Fruit fly (Drosophila melanogaster) whole organism, embryonic: ENCODE data around the gene Inx7.

ENCODE experiments used
- Antp ChIP-seq: fragments of 200-800 bp; sonication (Bioruptor generic); optimal IDR thresholded peaks from 3 replicates; lab custom pipeline; 2016; ENCODE audit warnings: missing biosample characterization, missing genetic modification characterization
- Bdp1 ChIP-seq: fragments of 200-800 bp; sonication (Bioruptor generic); optimal IDR thresholded peaks from 3 replicates; lab custom pipeline; 2016; ENCODE audit warnings: missing biosample characterization, missing genetic modification characterization
- Bgb ChIP-seq: fragments of 200-800 bp; sonication (Bioruptor generic); IDR thresholded peaks from 2 replicates; pipeline ENCODE4 v1.3.6; 2022; ENCODE audit warnings: missing biosample characterization, missing genetic modification characterization; ENCODE audit not compliant: partially characterized antibody
- CG1024 ChIP-seq: fragments of 200-800 bp; sonication (Bioruptor generic); IDR thresholded peaks from 2 replicates; pipeline ENCODE4 v1.3.6; 2022; ENCODE audit warnings: missing biosample characterization, missing genetic modification characterization
- CG11504 ChIP-seq: fragments of 200-800 bp; sonication (Bioruptor generic); optimal IDR thresholded peaks from 3 replicates; lab custom pipeline; 2019; ENCODE audit warnings: missing biosample characterization, mild to moderate bottlenecking, missing genetic modification characterization, moderate library complexity
- CG11560 ChIP-seq: fragments of 200-800 bp; sonication (Bioruptor generic); IDR thresholded peaks from 3 replicates; pipeline ENCODE4 v1.3.6; 2022; ENCODE audit warnings: missing biosample characterization, missing genetic modification characterization
- CG12104 ChIP-seq: fragments of 200-800 bp; sonication (Bioruptor generic); optimal IDR thresholded peaks from 3 replicates; lab custom pipeline; 2016; ENCODE audit warnings: missing biosample characterization, missing genetic modification characterization
- CG12299 ChIP-seq: fragments of 200-800 bp; sonication (Bioruptor generic); optimal IDR thresholded peaks from 2 replicates; lab custom pipeline; 2018; ENCODE audit warnings: missing biosample characterization, mild to moderate bottlenecking, missing genetic modification characterization
- CG14965 ChIP-seq: fragments of 200-800 bp; sonication (Bioruptor generic); optimal IDR thresholded peaks from 2 replicates; lab custom pipeline; 2016; ENCODE audit warnings: missing biosample characterization, missing genetic modification characterization, borderline replicate concordance
- CG1647 ChIP-seq: fragments of 200-800 bp; sonication (Bioruptor generic); optimal IDR thresholded peaks from 3 replicates; lab custom pipeline; 2016; ENCODE audit warnings: missing biosample characterization, missing genetic modification characterization
- CG16815 ChIP-seq: fragments of 200-800 bp; sonication (Bioruptor generic); optimal IDR thresholded peaks from 3 replicates; lab custom pipeline; 2017; ENCODE audit warnings: missing biosample characterization, mild to moderate bottlenecking, missing genetic modification characterization
- CG17829 ChIP-seq: fragments of 200-800 bp; optimal IDR thresholded peaks from 2 replicates; lab custom pipeline; 2019; ENCODE audit warnings: missing biosample characterization, mild to moderate bottlenecking, missing genetic modification characterization, moderate library complexity
- CG2120 ChIP-seq: fragments of 200-800 bp; sonication (Bioruptor generic); optimal IDR thresholded peaks from 3 replicates; lab custom pipeline; 2016; ENCODE audit warnings: missing biosample characterization, missing genetic modification characterization
- CG32532 ChIP-seq: fragments of 200-800 bp; sonication (Bioruptor generic); IDR thresholded peaks from 2 replicates; pipeline ENCODE4 v1.3.6; 2022; ENCODE audit warnings: missing biosample characterization, missing genetic modification characterization
- CG43689 ChIP-seq: fragments of 200-800 bp; sonication (Bioruptor generic); IDR thresholded peaks from 2 replicates; pipeline ENCODE4 v1.3.6; 2022; ENCODE audit warnings: missing biosample characterization, missing genetic modification characterization
- CG4854 ChIP-seq: fragments of 200-800 bp; sonication (Bioruptor generic); optimal IDR thresholded peaks from 2 replicates; lab custom pipeline; 2016; ENCODE audit warnings: missing biosample characterization, missing genetic modification characterization, inconsistent platforms
- CG6654 ChIP-seq: fragments of 200-800 bp; sonication (Bioruptor generic); optimal IDR thresholded peaks from 2 replicates; lab custom pipeline; 2017; ENCODE audit warnings: missing biosample characterization, mild to moderate bottlenecking, missing genetic modification characterization
- CG8281 ChIP-seq: fragments of 200-800 bp; sonication (Bioruptor generic); optimal IDR thresholded peaks from 2 replicates; lab custom pipeline; 2018; ENCODE audit warnings: missing biosample characterization, mild to moderate bottlenecking, missing genetic modification characterization, moderate library complexity
- CG8290 ChIP-seq, 3 experiments: fragments of 200-800 bp; sonication (Bioruptor generic); optimal IDR thresholded peaks; 2 replicates each; lab custom pipeline; 2016 to 2019; ENCODE audit warnings: missing biosample characterization in 3 of 3, missing genetic modification characterization in 3 of 3, mild to moderate bottlenecking in 2 of 3, moderate library complexity in 1 of 3
- Camta ChIP-seq: fragments of 200-800 bp; sonication (Bioruptor generic); optimal IDR thresholded peaks from 2 replicates; lab custom pipeline; 2016; ENCODE audit warnings: missing biosample characterization, missing genetic modification characterization
- Dad ChIP-seq: fragments of 200-800 bp; sonication (Bioruptor generic); optimal IDR thresholded peaks from 3 replicates; lab custom pipeline; 2016; ENCODE audit warnings: missing biosample characterization, missing genetic modification characterization
- Dbx ChIP-seq: fragments of 200-800 bp; sonication (Bioruptor generic); IDR thresholded peaks from 3 replicates; pipeline ENCODE4 v1.3.6; 2022; ENCODE audit warnings: missing biosample characterization, missing genetic modification characterization
- Deaf1 ChIP-seq: fragments of 200-800 bp; optimal IDR thresholded peaks from 3 replicates; lab custom pipeline; 2019; ENCODE audit warnings: missing biosample characterization, mild to moderate bottlenecking, missing genetic modification characterization, moderate library complexity
- E2f2 ChIP-seq: fragments of 200-800 bp; sonication (Bioruptor generic); IDR thresholded peaks from 2 replicates; pipeline ENCODE4 v1.3.6; 2022; ENCODE audit warnings: missing biosample characterization, missing genetic modification characterization
- Fer1 ChIP-seq: fragments of 200-800 bp; sonication (Bioruptor generic); optimal IDR thresholded peaks from 2 replicates; lab custom pipeline; 2017; ENCODE audit warnings: missing biosample characterization, mild to moderate bottlenecking, missing genetic modification characterization
- Fer2 ChIP-seq: fragments of 200-800 bp; sonication (Bioruptor generic); optimal IDR thresholded peaks from 2 replicates; lab custom pipeline; 2018; ENCODE audit warnings: missing biosample characterization, mild to moderate bottlenecking, missing genetic modification characterization, moderate library complexity
- H15 ChIP-seq: fragments of 200-800 bp; sonication (Bioruptor generic); IDR thresholded peaks from 3 replicates; pipeline ENCODE4 v1.3.6; 2022; ENCODE audit warnings: missing biosample characterization, missing genetic modification characterization
- Hr78 ChIP-seq, 2 experiments: fragments of 200-800 bp in 1 of 2; fragments of >200 bp in 1 of 2; sonication (Bioruptor generic) in 1 of 2; optimal IDR thresholded peaks; 2 replicates each; lab custom pipeline; 2017 to 2019; ENCODE audit warnings: missing biosample characterization in 2 of 2, missing genetic modification characterization in 2 of 2, mild to moderate bottlenecking in 1 of 2, moderate library complexity in 1 of 2
- Kr ChIP-seq: fragments of 200-800 bp; sonication (Bioruptor generic); optimal IDR thresholded peaks from 2 replicates; lab custom pipeline; 2017; ENCODE audit warnings: missing biosample characterization, mild to moderate bottlenecking, missing genetic modification characterization
- Ptx1 ChIP-seq: fragments of 200-800 bp; sonication (Bioruptor generic); IDR thresholded peaks from 2 replicates; pipeline ENCODE4 v1.3.6; 2022; ENCODE audit warnings: missing biosample characterization, missing genetic modification characterization
- Rx ChIP-seq: fragments of 200-800 bp; sonication (Bioruptor generic); IDR thresholded peaks from 2 replicates; pipeline ENCODE4 v1.3.6; 2022; ENCODE audit warnings: missing biosample characterization, missing genetic modification characterization
- Sin3A ChIP-seq: fragments of >200 bp; optimal IDR thresholded peaks from 2 replicates; lab custom pipeline; 2018
- az2 ChIP-seq: fragments of 200-800 bp; sonication (Bioruptor generic); optimal IDR thresholded peaks from 3 replicates; lab custom pipeline; 2016; ENCODE audit warnings: missing biosample characterization, missing genetic modification characterization
- bigmax ChIP-seq: fragments of 200-800 bp; sonication (Bioruptor generic); optimal IDR thresholded peaks from 2 replicates; lab custom pipeline; 2018; ENCODE audit warnings: missing biosample characterization, mild to moderate bottlenecking, missing genetic modification characterization
- btn ChIP-seq: fragments of 200-800 bp; sonication (Bioruptor generic); optimal IDR thresholded peaks from 2 replicates; lab custom pipeline; 2016; ENCODE audit warnings: missing biosample characterization, missing genetic modification characterization
- cg ChIP-seq: fragments of 200-800 bp; sonication (Bioruptor generic); optimal IDR thresholded peaks from 3 replicates; lab custom pipeline; 2019; ENCODE audit warnings: missing biosample characterization, mild to moderate bottlenecking, missing genetic modification characterization, moderate library complexity
- chm ChIP-seq: fragments of 200-800 bp; sonication (Bioruptor generic); IDR thresholded peaks from 2 replicates; pipeline ENCODE4 v1.3.6; 2022; ENCODE audit warnings: missing biosample characterization, missing genetic modification characterization
- dpn ChIP-seq, 2 experiments: fragments of 200-800 bp; sonication (Bioruptor generic); optimal IDR thresholded peaks; 3 replicates each; lab custom pipeline; 2016; ENCODE audit warnings: missing biosample characterization in 2 of 2, missing genetic modification characterization in 2 of 2
- dysf ChIP-seq: fragments of 200-800 bp; sonication (Bioruptor generic); IDR thresholded peaks from 3 replicates; pipeline ENCODE4 v1.3.6; 2022; ENCODE audit warnings: missing biosample characterization, missing genetic modification characterization
- eyg ChIP-seq: fragments of 200-800 bp; sonication (Bioruptor generic); optimal IDR thresholded peaks from 3 replicates; lab custom pipeline; 2016; ENCODE audit warnings: missing biosample characterization, missing genetic modification characterization
- jing ChIP-seq: fragments of 200-800 bp; sonication (Bioruptor generic); optimal IDR thresholded peaks from 2 replicates; lab custom pipeline; 2018; ENCODE audit warnings: missing biosample characterization, mild to moderate bottlenecking, missing genetic modification characterization
- ken ChIP-seq: fragments of 200-800 bp; sonication (Bioruptor generic); IDR thresholded peaks from 3 replicates; pipeline ENCODE4 v1.3.6; 2022; ENCODE audit warnings: missing biosample characterization, missing genetic modification characterization
- mirr ChIP-seq: fragments of 200-800 bp; sonication (Bioruptor generic); optimal IDR thresholded peaks from 3 replicates; lab custom pipeline; 2018; ENCODE audit warnings: missing biosample characterization, mild to moderate bottlenecking, missing genetic modification characterization
- otp ChIP-seq: fragments of 200-800 bp; sonication (Bioruptor generic); IDR thresholded peaks from 3 replicates; pipeline ENCODE4, ENCODE4 v1.3.6; 2022; ENCODE audit warnings: missing biosample characterization, missing genetic modification characterization
- pb ChIP-seq: fragments of 200-800 bp; sonication (Bioruptor generic); optimal IDR thresholded peaks from 3 replicates; lab custom pipeline; 2016; ENCODE audit warnings: missing biosample characterization, missing genetic modification characterization
- pros ChIP-seq: fragments of 200-800 bp; sonication (Bioruptor generic); optimal IDR thresholded peaks from 3 replicates; lab custom pipeline; 2019; ENCODE audit warnings: missing biosample characterization, mild to moderate bottlenecking, missing genetic modification characterization, moderate library complexity
- sens ChIP-seq: fragments of 200-800 bp; sonication (Bioruptor generic); peaks from one replicate; lab custom pipeline; 2016; ENCODE audit warnings: missing biosample characterization, missing genetic modification characterization
- sima ChIP-seq: fragments of 200-800 bp; sonication (Bioruptor generic); optimal IDR thresholded peaks from 2 replicates; lab custom pipeline; 2016; ENCODE audit warnings: missing biosample characterization, missing genetic modification characterization
- toy ChIP-seq: fragments of 200-800 bp; sonication (Bioruptor generic); IDR thresholded peaks from 2 replicates; pipeline ENCODE4 v1.3.6; 2022; ENCODE audit warnings: missing biosample characterization, missing genetic modification characterization
- trh ChIP-seq: fragments of 200-800 bp; sonication (Bioruptor generic); optimal IDR thresholded peaks from 2 replicates; lab custom pipeline; 2016; ENCODE audit warnings: missing biosample characterization, missing genetic modification characterization

Gene Inx7

dm6 chrX:6969364-6970137 is 23.9 kb downstream of the Inx7 start, which contains the start of gene CG4586 (continued):
- TF ChIP-seq dpn (GFP tag; optimal IDR thresholded peaks at IDR 0.05; lab: Kevin White, UChicago) (peak; percentile 94 to 97), chm (GFP tag; lab: Robert Waterston, UW) (peak; percentile 97), Ptx1 (GFP tag; lab: Robert Waterston, UW) (peak; percentile 87), Camta (peak; percentile 91), CG8281 (tag; lab: Kevin White, UChicago) (peak; percentile 79), toy (GFP tag; lab: Robert Waterston, UW) (peak; percentile 81), CG4854 (GFP tag; lab: Kevin White, UChicago) (peak; percentile 94), otp (GFP tag; lab: Robert Waterston, UW) (peak; percentile 96), ken (peak; percentile 91), CG6654 (peak; percentile 84), Dbx (GFP tag; lab: Robert Waterston, UW) (peak; percentile 93), sens (peak; percentile 99), CG16815 (GFP tag; lab: Kevin White, UChicago) (peak; percentile 62), dysf (GFP tag; lab: Robert Waterston, UW) (peak; percentile 94), CG12299 (tag; lab: Kevin White, UChicago) (peak; percentile 96), CG17829 (tag; lab: Kevin White, UChicago) (peak; percentile 91), CG2120 (GFP tag; lab: Kevin White, UChicago) (peak; percentile 97), Dad (GFP tag; lab: Kevin White, UChicago) (peak; percentile 91), Kr (GFP tag; lab: Kevin White, UChicago) (no peak), Sin3A (lab: Kevin White, UChicago) (no peak), H15 (GFP tag; lab: Robert Waterston, UW) (peak; percentile 85), E2f2 (peak; percentile 76), mirr (GFP tag; lab: Kevin White, UChicago) (peak; percentile 96), Bgb (GFP tag; lab: Robert Waterston, UW) (no peak), Hr78 (GFP tag; optimal IDR thresholded peaks at IDR 0.05; lab: Kevin White, UChicago) (peak in 1 of 2 experiments; percentile 72), eyg (GFP tag; lab: Kevin White, UChicago) (peak; percentile 95), Fer1 (GFP tag; lab: Kevin White, UChicago) (peak; percentile 98), jing (GFP tag; lab: Kevin White, UChicago) (peak; percentile 82), Antp (peak; percentile 94), CG14965 (peak; percentile 85), Fer2 (tag; lab: Kevin White, UChicago) (peak; percentile 84), pros (GFP tag; lab: Kevin White, UChicago) (peak; percentile 3), Bdp1 (GFP tag; lab: Kevin White, UChicago) (peak; percentile 90), az2 (GFP tag; lab: Kevin White, UChicago) (peak; percentile 94), CG8290 (GFP tag; optimal IDR thresholded peaks at IDR 0.05; lab: Kevin White, UChicago) (peak; percentile 80), CG8290 (tag; optimal IDR thresholded peaks at IDR 0.05; lab: Kevin White, UChicago) (peak; percentile 62 to 99), cg (GFP tag; lab: Kevin White, UChicago) (no peak), btn (GFP tag; lab: Kevin White, UChicago) (peak; percentile 96), pb (GFP tag; lab: Kevin White, UChicago) (peak; percentile 96), Rx (GFP tag; lab: Robert Waterston, UW) (peak; percentile 91), CG1024 (GFP tag; lab: Robert Waterston, UW) (peak; percentile 86), CG11560 (tag; lab: Robert Waterston, UW) (peak; percentile 53; the same call in 1 of the 3 replicates), trh (peak; percentile 76), bigmax (GFP tag; lab: Kevin White, UChicago) (peak; percentile 69), CG43689 (GFP tag; lab: Robert Waterston, UW) (peak; percentile 84; the same call in 1 of the 2 replicates), sima (GFP tag; lab: Kevin White, UChicago) (peak; percentile 89), CG11504 (peak; percentile 93), Deaf1 (peak; percentile 79), CG1647 (GFP tag; lab: Kevin White, UChicago) (peak; percentile 93), CG12104 (GFP tag; lab: Kevin White, UChicago) (peak; percentile 91), CG32532 (GFP tag; lab: Robert Waterston, UW) (peak; percentile 96)
